Worm (Caenorhabditis elegans): ENCODE results near the gene idpa-2.

Gene idpa-2

ce11 chrII:8744555-8745448 is 47.7 kb downstream of the idpa-2 start (continued):
- peak; percentile 31 for TF ChIP-seq lin-13 (GFP tag; optimal IDR thresholded peaks at IDR 0.05)
- TF ChIP-seq fos-1 (tag; optimal IDR thresholded peaks at IDR 0.05) = no peak
- no peak for TF ChIP-seq vab-15 (tag; optimal IDR thresholded peaks at IDR 0.05)

ce11 chrII:8743379-8744173 is 49.0 kb downstream of the idpa-2 start, which contains the start of gene mak-1:
mak-1 (plus strand) TSS chrII:8744071.
- no peak for TF ChIP-seq snpc-4 (tag; optimal IDR thresholded peaks at IDR 0.05)
- TF ChIP-seq efl-1 (optimal IDR thresholded peaks at IDR 0.05) = no peak
- TF ChIP-seq efl-1 (GFP tag; optimal IDR thresholded peaks at IDR 0.05 in 1 of 2) = no peak
- no peak for TF ChIP-seq nhr-77 (tag; optimal IDR thresholded peaks at IDR 0.05)
- TF ChIP-seq elt-2 (tag; optimal IDR thresholded peaks at IDR 0.05) = peak; percentile 71
- TF ChIP-seq nhr-85 (tag) = peak; percentile 86
- TF ChIP-seq ama-1 (optimal IDR thresholded peaks at IDR 0.05) = peak; percentile 55
- TF ChIP-seq dpl-1 (GFP tag; optimal IDR thresholded peaks at IDR 0.05) = peak in 1 of 3 experiments; percentile 24
- no peak for TF ChIP-seq isw-1 (GFP tag; IDR thresholded peaks at IDR 0.05)
- TF ChIP-seq elt-3 (tag; optimal IDR thresholded peaks at IDR 0.05) = peak in 1 of 6 experiments; percentile 59
- no peak for TF ChIP-seq unc-86 (tag; optimal IDR thresholded peaks at IDR 0.05)
- peak; percentile 61 for TF ChIP-seq nhr-19 (GFP tag; conservative IDR thresholded peaks at IDR 0.05)
- TF ChIP-seq lsy-2 (tag; optimal IDR thresholded peaks at IDR 0.05) = peak in 1 of 2 experiments; percentile 20
- no peak for TF ChIP-seq fos-1 (tag; optimal IDR thresholded peaks at IDR 0.05)
- peak; percentile 42 for TF ChIP-seq lir-3 (tag; optimal IDR thresholded peaks at IDR 0.05; ENCODE audit: poor library complexity)
- no peak for TF ChIP-seq ceh-88 (GFP tag; IDR thresholded peaks at IDR 0.05)
- peak; percentile 17 for TF ChIP-seq unc-130 (tag; optimal IDR thresholded peaks at IDR 0.05)
- no peak for TF ChIP-seq zag-1 (tag; optimal IDR thresholded peaks at IDR 0.05)
- no peak for TF ChIP-seq sptf-1 (tag; optimal IDR thresholded peaks at IDR 0.05)
- TF ChIP-seq efl-3 (GFP tag; optimal IDR thresholded peaks at IDR 0.05) = no peak
- TF ChIP-seq pqm-1 (tag; optimal IDR thresholded peaks at IDR 0.05) = no peak
- TF ChIP-seq egl-13 (tag; optimal IDR thresholded peaks at IDR 0.05) = no peak
- no peak for TF ChIP-seq ceh-90 (tag; optimal IDR thresholded peaks at IDR 0.05)
- TF ChIP-seq nhr-76 (tag; optimal IDR thresholded peaks at IDR 0.05) = no peak
- peak in 1 of 2 experiments; percentile 65 for TF ChIP-seq mdl-1 (tag; optimal IDR thresholded peaks at IDR 0.05)
- no peak for TF ChIP-seq hpl-2 (GFP tag; optimal IDR thresholded peaks at IDR 0.05)
- TF ChIP-seq mef-2 (tag; optimal IDR thresholded peaks at IDR 0.05) = no peak
- TF ChIP-seq blmp-1 (tag; optimal IDR thresholded peaks at IDR 0.05) = peak; percentile 56
- no peak for TF ChIP-seq nhr-237 (tag; optimal IDR thresholded peaks at IDR 0.05)
- no peak for TF ChIP-seq nhr-11 (tag; optimal IDR thresholded peaks at IDR 0.05)
- no peak for TF ChIP-seq fkh-10 (GFP tag; optimal IDR thresholded peaks at IDR 0.05)
- no peak for TF ChIP-seq aly-2 (tag; optimal IDR thresholded peaks at IDR 0.05)
- no peak for TF ChIP-seq unc-62 (GFP tag; optimal IDR thresholded peaks at IDR 0.05)
- no peak for TF ChIP-seq ceh-8 (GFP tag; optimal IDR thresholded peaks at IDR 0.05)
- peak; percentile 39 for TF ChIP-seq nhr-90 (tag; optimal IDR thresholded peaks at IDR 0.05; ENCODE audit: poor library complexity)
- TF ChIP-seq lin-14 (GFP tag; optimal IDR thresholded peaks at IDR 0.05) = peak; percentile 2
- no peak for TF ChIP-seq alr-1 (tag; optimal IDR thresholded peaks at IDR 0.05; ENCODE audit: borderline replicate concordance)
- TF ChIP-seq mep-1 (tag; optimal IDR thresholded peaks at IDR 0.05) = peak; percentile 2
- TF ChIP-seq lin-15B (tag; optimal IDR thresholded peaks at IDR 0.05) = no peak
- no peak for TF ChIP-seq pag-3 (tag; optimal IDR thresholded peaks at IDR 0.05; ENCODE audit: borderline replicate concordance, insufficient read depth)
- no peak for TF ChIP-seq ceh-63 (GFP tag; optimal IDR thresholded peaks at IDR 0.05)
- peak; percentile 11 for TF ChIP-seq swsn-7 (tag; optimal IDR thresholded peaks at IDR 0.05)
- TF ChIP-seq unc-98 (GFP tag; IDR thresholded peaks at IDR 0.05) = no peak
- peak; percentile 49 for TF ChIP-seq rnt-1 (tag; optimal IDR thresholded peaks at IDR 0.05)
- TF ChIP-seq snu-23 (GFP tag; optimal IDR thresholded peaks at IDR 0.05) = peak; percentile 67
- TF ChIP-seq sup-37 (GFP tag; optimal IDR thresholded peaks at IDR 0.05) = no peak
